Worm (Caenorhabditis elegans) whole organism, young adult: ENCODE data around the gene F56C3.8.

Experiments used
- C06A6.2 ChIP-seq: fragments of 200-800 bp; sonication (Bioruptor generic); conservative IDR thresholded peaks from 2 replicates; pipeline ENCODE4 v1.3.6; 2022; ENCODE audit warnings: missing genetic modification characterization, missing compliant biosample characterization
- C17E4.6 ChIP-seq: fragments of 200-800 bp; sonication (Bioruptor generic); IDR thresholded peaks from 2 replicates; pipeline ENCODE4 v1.3.6; 2022; ENCODE audit warnings: missing genetic modification reagents, missing genetic modification characterization, missing compliant biosample characterization
- D2030.7 ChIP-seq: fragments of 200-800 bp; sonication (Bioruptor generic); IDR thresholded peaks from 2 replicates; pipeline ENCODE4 v1.3.6; 2022; ENCODE audit warnings: missing genetic modification reagents, missing genetic modification characterization, missing compliant biosample characterization
- F39B2.1 ChIP-seq: fragments of 200-800 bp; sonication (Bioruptor generic); IDR thresholded peaks from 2 replicates; pipeline ENCODE4 v1.3.6; 2022; ENCODE audit warnings: missing genetic modification reagents, missing genetic modification characterization, missing compliant biosample characterization
- F52B5.7 ChIP-seq: sonication (generic microtip); optimal IDR thresholded peaks from 2 replicates; lab custom pipeline; 2016; ENCODE audit warnings: mild to moderate bottlenecking, missing genetic modification characterization, missing compliant biosample characterization
- F55B11.4 ChIP-seq: sonication (generic microtip); optimal IDR thresholded peaks from 2 replicates; lab custom pipeline; 2016; ENCODE audit warnings: missing compliant biosample characterization, missing genetic modification characterization, borderline replicate concordance; ENCODE audit not compliant: insufficient read depth
- Y53G8AR.9 ChIP-seq: fragments of 200-800 bp; sonication (Bioruptor generic); conservative IDR thresholded peaks from 2 replicates; pipeline ENCODE4 v1.3.6; 2022; ENCODE audit warnings: missing genetic modification reagents, missing genetic modification characterization, missing compliant biosample characterization
- Y56A3A.18 ChIP-seq: fragments of 200-800 bp; sonication (Bioruptor generic); IDR thresholded peaks from 2 replicates; pipeline ENCODE4 v1.3.6; 2022; ENCODE audit warnings: missing genetic modification reagents, missing genetic modification characterization, missing compliant biosample characterization
- Y95B8A.8 ChIP-seq: fragments of 200-800 bp; sonication (Bioruptor generic); IDR thresholded peaks from 2 replicates; pipeline ENCODE4 v1.3.6; 2022; ENCODE audit warnings: missing genetic modification reagents, missing genetic modification characterization, missing compliant biosample characterization
- aptf-2 ChIP-seq: fragments of 200-800 bp; sonication (Bioruptor generic); conservative IDR thresholded peaks from 2 replicates; pipeline ENCODE4 v1.3.6; 2022; ENCODE audit warnings: missing genetic modification reagents, missing genetic modification characterization, missing compliant biosample characterization
- attf-6 ChIP-seq: fragments of 200-800 bp; sonication (Bioruptor generic); IDR thresholded peaks from 2 replicates; pipeline ENCODE4 v1.3.6; 2022; ENCODE audit warnings: missing genetic modification reagents, missing genetic modification characterization, missing compliant biosample characterization
- bed-1 ChIP-seq: fragments of 200-800 bp; sonication (Bioruptor generic); IDR thresholded peaks from 2 replicates; pipeline ENCODE4 v1.3.6; 2022; ENCODE audit warnings: missing genetic modification reagents, missing genetic modification characterization, missing compliant biosample characterization
- bed-2 ChIP-seq: fragments of 200-800 bp; sonication (Bioruptor generic); IDR thresholded peaks from 2 replicates; pipeline ENCODE4 v1.3.6; 2022; ENCODE audit warnings: missing genetic modification reagents, missing genetic modification characterization, missing compliant biosample characterization
- ccch-3 ChIP-seq: fragments of 200-800 bp; sonication (Bioruptor generic); optimal IDR thresholded peaks from 2 replicates; lab custom pipeline; 2018; ENCODE audit warnings: mild to moderate bottlenecking, missing genetic modification characterization, missing compliant biosample characterization
- cebp-2 ChIP-seq: fragments of 200-800 bp; sonication (Bioruptor generic); IDR thresholded peaks from 2 replicates; pipeline ENCODE4 v1.3.6; 2022; ENCODE audit warnings: missing genetic modification characterization, missing compliant biosample characterization
- ceh-27 ChIP-seq: fragments of 200-800 bp; sonication (Bioruptor generic); optimal IDR thresholded peaks from 2 replicates; lab custom pipeline; 2018; ENCODE audit warnings: mild to moderate bottlenecking, missing genetic modification characterization, moderate library complexity, missing compliant biosample characterization
- ceh-91 ChIP-seq: fragments of 200-800 bp; sonication (Bioruptor generic); IDR thresholded peaks from 2 replicates; pipeline ENCODE4 v1.3.6; 2022; ENCODE audit warnings: missing genetic modification reagents, missing genetic modification characterization, missing compliant biosample characterization
- dox-1 ChIP-seq: fragments of 200-800 bp; sonication (Bioruptor generic); IDR thresholded peaks from 2 replicates; pipeline ENCODE4 v1.3.6; 2022; ENCODE audit warnings: missing genetic modification reagents, missing genetic modification characterization, missing compliant biosample characterization
- dpff-1 ChIP-seq: sonication (generic microtip); optimal IDR thresholded peaks from 2 replicates; lab custom pipeline; 2017; ENCODE audit warnings: mild to moderate bottlenecking, missing genetic modification characterization, missing compliant biosample characterization
- dpl-1 ChIP-seq: fragments of 150-350 bp; optimal IDR thresholded peaks from 2 replicates; lab custom pipeline; 2014; ENCODE audit warnings: missing biosample characterization, missing genetic modification reagents, missing genetic modification characterization
- egl-18 ChIP-seq: fragments of 200-800 bp; sonication (Bioruptor generic); IDR thresholded peaks from 2 replicates; pipeline ENCODE4 v1.3.6; 2022; ENCODE audit warnings: missing genetic modification reagents, missing genetic modification characterization, missing compliant biosample characterization
- egl-44 ChIP-seq: fragments of 200-800 bp; sonication (Bioruptor generic); IDR thresholded peaks from 2 replicates; pipeline ENCODE4 v1.3.6; 2022; ENCODE audit warnings: missing genetic modification reagents, missing genetic modification characterization, missing compliant biosample characterization
- egrh-3 ChIP-seq: fragments of 200-800 bp; sonication (Bioruptor generic); IDR thresholded peaks from 2 replicates; pipeline ENCODE4 v1.3.6; 2022; ENCODE audit warnings: missing genetic modification reagents, missing genetic modification characterization, missing compliant biosample characterization
- ekl-4 ChIP-seq: fragments of 200-800 bp; sonication (Bioruptor generic); IDR thresholded peaks from 2 replicates; pipeline ENCODE4 v1.3.6; 2022; ENCODE audit warnings: missing genetic modification reagents, missing genetic modification characterization, missing compliant biosample characterization
- gei-17 ChIP-seq: fragments of 200-800 bp; sonication (Bioruptor generic); optimal IDR thresholded peaks from 2 replicates; lab custom pipeline; 2018; ENCODE audit warnings: mild to moderate bottlenecking, missing genetic modification characterization, missing compliant biosample characterization
- hsf-1 ChIP-seq: fragments of 200-800 bp; sonication (Bioruptor generic); IDR thresholded peaks from 2 replicates; pipeline ENCODE4 v1.3.6; 2022; ENCODE audit warnings: missing genetic modification reagents, missing genetic modification characterization, missing compliant biosample characterization
- lin-26 ChIP-seq: fragments of 200-800 bp; sonication (Bioruptor generic); IDR thresholded peaks from 2 replicates; pipeline ENCODE4 v1.3.6; 2022; ENCODE audit warnings: missing genetic modification reagents, missing genetic modification characterization, missing compliant biosample characterization
- lir-1 ChIP-seq: fragments of 200-800 bp; sonication (Bioruptor generic); conservative IDR thresholded peaks from 2 replicates; pipeline ENCODE4 v1.3.6; 2022; ENCODE audit warnings: missing genetic modification reagents, missing genetic modification characterization, missing compliant biosample characterization
- lsy-27 ChIP-seq: sonication (generic microtip); optimal IDR thresholded peaks from 2 replicates; lab custom pipeline; 2017; ENCODE audit warnings: missing genetic modification characterization, mild to moderate bottlenecking, missing compliant biosample characterization, antibody characterized with exemption, missing genotype, borderline replicate concordance; ENCODE audit not compliant: insufficient read depth
- madf-3 ChIP-seq: fragments of 200-800 bp; sonication (Bioruptor generic); IDR thresholded peaks from 2 replicates; pipeline ENCODE4 v1.3.6; 2022; ENCODE audit warnings: missing genetic modification reagents, missing genetic modification characterization, missing compliant biosample characterization
- mcd-1 ChIP-seq: fragments of 200-800 bp; sonication (Bioruptor generic); IDR thresholded peaks from 2 replicates; pipeline ENCODE4 v1.3.6; 2022; ENCODE audit warnings: missing genetic modification reagents, missing genetic modification characterization, missing compliant biosample characterization
- nfya-2 ChIP-seq: fragments of 200-800 bp; sonication (Bioruptor generic); IDR thresholded peaks from 2 replicates; pipeline ENCODE4 v1.3.6; 2022; ENCODE audit warnings: missing genetic modification reagents, missing genetic modification characterization, missing compliant biosample characterization
- nfyb-1 ChIP-seq: fragments of 200-800 bp; sonication (Bioruptor generic); IDR thresholded peaks from 2 replicates; pipeline ENCODE4 v1.3.6; 2022; ENCODE audit warnings: missing genetic modification reagents, missing genetic modification characterization, missing compliant biosample characterization
- rcor-1 ChIP-seq: fragments of 200-800 bp; sonication (Bioruptor generic); IDR thresholded peaks from 2 replicates; pipeline ENCODE4 v1.3.6; 2022; ENCODE audit warnings: missing genetic modification reagents, missing genetic modification characterization, missing compliant biosample characterization
- rpc-1 ChIP-seq, 2 experiments: fragments of 150-350 bp in 1 of 2; sonication (generic microtip) in 1 of 2; optimal IDR thresholded peaks; 2 replicates each; lab custom pipeline; 2014 to 2018; ENCODE audit warnings: missing biosample characterization in 1 of 2, missing genetic modification characterization in 1 of 2, missing genetic modification reagents in 1 of 2, missing genotype in 1 of 2
- sdz-38 ChIP-seq: sonication (generic microtip); optimal IDR thresholded peaks from 2 replicates; lab custom pipeline; 2016; ENCODE audit warnings: missing genotype, missing genetic modification characterization, missing compliant biosample characterization
- snpc-1.1 ChIP-seq: sonication (generic microtip); optimal IDR thresholded peaks from 2 replicates; lab custom pipeline; 2017; ENCODE audit warnings: missing genetic modification characterization, mild to moderate bottlenecking, missing compliant biosample characterization, antibody characterized with exemption, moderate library complexity, missing genotype, missing genetic modification reagents; ENCODE audit not compliant: insufficient read depth
- snpc-1.3 ChIP-seq: sonication (generic microtip); optimal IDR thresholded peaks from 2 replicates; lab custom pipeline; 2017; ENCODE audit warnings: missing genetic modification characterization, mild to moderate bottlenecking, missing compliant biosample characterization, antibody characterized with exemption, moderate library complexity, missing genotype, missing genetic modification reagents; ENCODE audit not compliant: insufficient read depth
- snpc-4 ChIP-seq, 5 experiments: fragments of 150-350 bp in 1 of 5; sonication (generic microtip) in 4 of 5; optimal IDR thresholded peaks; 2 replicates each; lab custom pipeline; 2014 to 2018; ENCODE audit warnings: missing genetic modification characterization in 5 of 5, missing biosample characterization in 3 of 5, antibody characterized with exemption in 2 of 5, mild to moderate bottlenecking in 2 of 5, missing compliant biosample characterization in 2 of 5, missing genotype in 2 of 5, moderate library complexity in 2 of 5, missing genetic modification reagents in 1 of 5
- unc-130 ChIP-seq: sonication (generic microtip); optimal IDR thresholded peaks from 2 replicates; lab custom pipeline; 2016; ENCODE audit warnings: missing genetic modification reagents, missing genetic modification characterization, missing compliant biosample characterization
- unc-62 ChIP-seq: fragments of 150-350 bp; optimal IDR thresholded peaks from 2 replicates; lab custom pipeline; 2014; ENCODE audit warnings: missing biosample characterization, missing genetic modification reagents, missing genetic modification characterization
- zfh-2 ChIP-seq: fragments of 200-800 bp; sonication (Bioruptor generic); conservative IDR thresholded peaks from 2 replicates; pipeline ENCODE4 v1.3.6; 2022; ENCODE audit warnings: missing genetic modification reagents, missing genetic modification characterization, missing compliant biosample characterization
- ztf-25 ChIP-seq: fragments of 200-800 bp; sonication (Bioruptor generic); IDR thresholded peaks from 2 replicates; pipeline ENCODE4 v1.3.6; 2022; ENCODE audit warnings: missing genetic modification reagents, missing genetic modification characterization, missing compliant biosample characterization
- ztf-28 ChIP-seq: fragments of 200-800 bp; sonication (Bioruptor generic); IDR thresholded peaks from 2 replicates; pipeline ENCODE4 v1.3.6; 2022; ENCODE audit warnings: missing genetic modification reagents, missing genetic modification characterization, missing compliant biosample characterization
- ztf-3 ChIP-seq: fragments of 200-800 bp; sonication (Bioruptor generic); optimal IDR thresholded peaks from 2 replicates; lab custom pipeline; 2018; ENCODE audit warnings: mild to moderate bottlenecking, missing genetic modification characterization, missing compliant biosample characterization
- ztf-6 ChIP-seq: fragments of 200-800 bp; sonication (Bioruptor generic); IDR thresholded peaks from 2 replicates; pipeline ENCODE4 v1.3.6; 2022; ENCODE audit warnings: missing genetic modification reagents, missing genetic modification characterization, missing compliant biosample characterization

The F56C3.8 gene

DNA sequence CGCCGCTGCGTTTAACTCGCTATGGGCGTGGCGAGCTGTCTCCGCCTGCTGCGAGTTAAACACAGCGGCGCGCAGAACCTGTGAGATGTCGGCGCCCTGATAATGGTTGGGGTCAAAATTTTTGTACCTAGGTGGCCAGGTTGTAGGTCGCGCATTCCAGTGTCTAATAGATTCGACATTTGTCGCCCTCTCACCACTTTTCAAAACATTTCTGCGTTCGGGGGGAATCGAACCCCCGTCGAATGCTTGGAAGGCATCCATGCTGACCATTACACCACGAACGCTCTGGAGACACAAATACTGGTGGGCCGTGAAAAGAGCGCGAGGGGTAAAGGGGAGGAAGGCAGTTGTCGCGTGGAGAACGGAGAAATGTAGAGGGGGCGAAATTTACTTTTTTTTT, 5.0 kb downstream of the F56C3.8 start (continued):
- TF ChIP-seq unc-130 (GFP tag; lab: Kevin White, UChicago) (peak; percentile 42), rpc-1 (optimal IDR thresholded peaks at IDR 0.05; lab: Kevin White, UChicago) (peak; percentile 74), rpc-1 (tag; optimal IDR thresholded peaks at IDR 0.05; lab: Kevin White, UChicago) (peak; percentile 85), ztf-3 (no peak), zfh-2 (GFP tag; lab: Robert Waterston, UW) (peak; percentile 83), bed-2 (no peak), ztf-6 (peak; percentile 55; the same call in 1 of the 2 replicates), sdz-38 (no peak), ccch-3 (GFP tag; lab: Kevin White, UChicago) (no peak), ceh-27 (GFP tag; lab: Kevin White, UChicago) (peak; percentile 78), snpc-1.1 (tag; lab: Kevin White, UChicago) (peak; percentile 50), ztf-28 (no peak), F55B11.4 (tag; lab: Kevin White, UChicago) (no peak), dpff-1 (tag; lab: Kevin White, UChicago) (no peak), C06A6.2 (GFP tag; lab: Robert Waterston, UW) (0 out of 2 replicates have a peak, but pooled peaks have one; percentile 30), egl-44 (GFP tag; lab: Robert Waterston, UW) (peak; percentile 90), snpc-4 (GFP tag; optimal IDR thresholded peaks at IDR 0.05; lab: Kevin White, UChicago) (peak; percentile 66), snpc-4 (tag; optimal IDR thresholded peaks at IDR 0.05; lab: Kevin White, UChicago) (peak in 3 of 4 experiments; percentile 78 to 86 (median 81)), snpc-1.3 (tag; lab: Kevin White, UChicago) (peak; percentile 31), hsf-1 (0 out of 2 replicates have a peak, but pooled peaks have one; percentile 37), unc-62 (GFP tag; lab: Kevin White, UChicago) (no peak), lsy-27 (tag; lab: Kevin White, UChicago) (no peak), F52B5.7 (tag; lab: Kevin White, UChicago) (peak; percentile 70), cebp-2 (GFP tag; lab: Robert Waterston, UW) (0 out of 2 replicates have a peak, but pooled peaks have one; percentile 77), lir-1 (no peak; the same call in 1 of the 2 replicates), dpl-1 (no peak), mcd-1 (peak; percentile 74), egl-18 (GFP tag; lab: Robert Waterston, UW) (peak; percentile 79; the same call in 1 of the 2 replicates), gei-17 (GFP tag; lab: Kevin White, UChicago) (peak; percentile 88), rcor-1 (GFP tag; lab: Robert Waterston, UW) (peak; percentile 64)
- TF ChIP-seq, all 124 proteins: peak for 83

DNA sequence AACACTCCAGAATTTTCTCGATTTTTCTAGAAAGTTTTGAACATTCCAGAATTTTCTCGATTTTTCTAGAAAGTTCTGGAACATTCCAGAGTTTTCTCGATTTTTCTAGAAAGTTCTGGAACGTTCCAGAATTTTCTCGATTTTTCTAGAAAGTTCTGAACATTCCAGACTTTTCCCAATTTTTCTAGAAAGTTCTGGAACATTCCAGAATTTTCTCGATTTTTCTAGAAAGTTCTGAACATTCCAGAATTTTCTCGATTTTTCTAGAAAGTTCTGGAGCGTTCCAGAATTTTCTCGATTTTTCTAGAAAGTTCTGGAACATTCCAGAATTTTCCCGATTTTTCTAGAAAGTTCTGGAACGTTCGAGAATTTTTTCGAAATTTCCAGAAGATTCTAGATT, 9.4 kb downstream of the F56C3.8 start:
- TF ChIP-seq ztf-25 (GFP tag; lab: Robert Waterston, UW): peak; percentile 97
- TF ChIP-seq nfyb-1: peak; percentile 96
- TF ChIP-seq madf-3 (GFP tag; lab: Robert Waterston, UW): peak; percentile 97
- peak; percentile 95 for TF ChIP-seq nfya-2 (GFP tag; lab: Robert Waterston, UW)
- peak; percentile 98 for TF ChIP-seq ekl-4
- peak; percentile 99 for TF ChIP-seq bed-1
- TF ChIP-seq cebp-2 (GFP tag; lab: Robert Waterston, UW): peak; percentile 93
- peak; percentile 82; the same call in 1 of the 2 replicates for TF ChIP-seq ztf-28
- TF ChIP-seq dox-1 (GFP tag; lab: Robert Waterston, UW): peak; percentile 100
- TF ChIP-seq D2030.7 (GFP tag; lab: Robert Waterston, UW): peak; percentile 99
- TF ChIP-seq Y95B8A.8 (GFP tag; lab: Robert Waterston, UW): peak; percentile 99
- TF ChIP-seq C17E4.6: peak; percentile 92
- TF ChIP-seq F39B2.1 (GFP tag; lab: Robert Waterston, UW): peak; percentile 95
- TF ChIP-seq lin-26 (GFP tag; lab: Robert Waterston, UW): peak; percentile 84
- peak; percentile 61 for TF ChIP-seq mcd-1
- peak; percentile 95 for TF ChIP-seq Y53G8AR.9
- TF ChIP-seq ceh-91 (GFP tag; lab: Robert Waterston, UW): peak; percentile 85
- TF ChIP-seq attf-6 (GFP tag; lab: Robert Waterston, UW): peak; percentile 99
- peak; percentile 99 for TF ChIP-seq Y56A3A.18 (GFP tag; lab: Robert Waterston, UW)
- TF ChIP-seq aptf-2 (GFP tag; lab: Robert Waterston, UW): peak; percentile 91
- TF ChIP-seq hsf-1: peak; percentile 100
- TF ChIP-seq egl-44 (GFP tag; lab: Robert Waterston, UW): peak; percentile 98
- TF ChIP-seq egrh-3 (GFP tag; lab: Robert Waterston, UW): peak; percentile 96
